Worm (Caenorhabditis elegans): ENCODE data around the gene srh-250.

ce11 chrII:3896920-3897319, 18.5 kb downstream of the srh-250 start:
- TF ChIP-seq dao-5 (tag; optimal IDR thresholded peaks at IDR 0.05), result no peak
- TF ChIP-seq him-1 (tag; optimal IDR thresholded peaks at IDR 0.05), result no peak
- no peak for TF ChIP-seq W03F9.2 (tag; optimal IDR thresholded peaks at IDR 0.05)

Measured in whole organism, L4/young adult.